Worm (Caenorhabditis elegans): Measurements from ENCODE around the gene F22E12.1.
"Not testable (repeated sequence)": the region's sequence is repeated elsewhere in the genome, so short reads cannot be mapped to it uniquely, and the experiment has no call there.

Gene F22E12.1

ce11 chrV:10460685-10461084 is 3.5 kb upstream of the F22E12.1 start:
- TF ChIP-seq ceh-18 (tag; optimal IDR thresholded peaks at IDR 0.05): no peak
- TF ChIP-seq pax-1 (tag; optimal IDR thresholded peaks at IDR 0.05): no peak
- no peak for TF ChIP-seq hlh-6 (tag; optimal IDR thresholded peaks at IDR 0.05)
- no peak for TF ChIP-seq ref-2 (tag; optimal IDR thresholded peaks at IDR 0.05)
- no peak for TF ChIP-seq pha-2 (tag; optimal IDR thresholded peaks at IDR 0.05)
- no peak for TF ChIP-seq ceh-9 (tag; optimal IDR thresholded peaks at IDR 0.05)
- no peak for TF ChIP-seq unc-3 (GFP tag; conservative IDR thresholded peaks at IDR 0.05)
- TF ChIP-seq unc-3 (tag; optimal IDR thresholded peaks at IDR 0.05): no peak
- no peak for TF ChIP-seq dmd-4 (tag; optimal IDR thresholded peaks at IDR 0.05; ENCODE audit: borderline replicate concordance)
- no peak for TF ChIP-seq mec-3 (tag; optimal IDR thresholded peaks at IDR 0.05; ENCODE audit: borderline replicate concordance)
- TF ChIP-seq ceh-24 (tag; optimal IDR thresholded peaks at IDR 0.05): no peak
- no peak for TF ChIP-seq nhr-11 (tag; optimal IDR thresholded peaks at IDR 0.05)
- no peak for TF ChIP-seq ttx-3 (tag; optimal IDR thresholded peaks at IDR 0.05)
- TF ChIP-seq pqm-1 (tag; optimal IDR thresholded peaks at IDR 0.05): no peak
- TF ChIP-seq ceh-30 (tag; optimal IDR thresholded peaks at IDR 0.05): no peak

DNA sequence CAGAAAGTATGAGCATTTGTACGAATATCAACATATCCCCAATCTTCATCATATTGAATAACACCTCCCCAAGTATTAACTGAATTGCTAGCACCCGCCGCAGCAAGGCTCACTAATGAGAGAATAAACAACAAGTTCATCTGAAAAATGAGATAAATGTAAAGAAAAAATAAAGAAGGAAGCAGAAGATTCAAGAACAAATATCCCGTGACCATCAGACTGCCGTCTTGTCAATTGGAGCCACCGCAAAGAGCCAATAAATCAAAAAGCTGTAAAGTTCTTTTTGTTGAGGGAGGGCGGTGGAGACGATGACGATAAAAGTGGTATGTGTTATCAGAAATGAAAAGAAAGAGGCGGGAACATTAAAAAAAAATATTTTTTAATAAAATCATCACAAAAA is 3.7 kb downstream of the F22E12.1 start, which contains the start of gene Y32F6A.5:
Gene Y32F6A.5, minus strand, starts transcription at position 140 of the 400 bp plus-strand sequence.
- TF ChIP-seq lim-6 (tag; optimal IDR thresholded peaks at IDR 0.05): no peak
- no peak for TF ChIP-seq rnt-1 (tag; optimal IDR thresholded peaks at IDR 0.05)
- no peak for TF ChIP-seq unc-3 (GFP tag; conservative IDR thresholded peaks at IDR 0.05)
- TF ChIP-seq unc-3 (tag; optimal IDR thresholded peaks at IDR 0.05): no peak
- TF ChIP-seq pag-3 (tag; optimal IDR thresholded peaks at IDR 0.05; ENCODE audit: borderline replicate concordance): no peak
- no peak for TF ChIP-seq K09A11.1 (tag; optimal IDR thresholded peaks at IDR 0.05; ENCODE audit: insufficient read depth)
- TF ChIP-seq fkh-10 (GFP tag; optimal IDR thresholded peaks at IDR 0.05): no peak
- no peak for TF ChIP-seq dmd-4 (tag; optimal IDR thresholded peaks at IDR 0.05; ENCODE audit: borderline replicate concordance)

DNA sequence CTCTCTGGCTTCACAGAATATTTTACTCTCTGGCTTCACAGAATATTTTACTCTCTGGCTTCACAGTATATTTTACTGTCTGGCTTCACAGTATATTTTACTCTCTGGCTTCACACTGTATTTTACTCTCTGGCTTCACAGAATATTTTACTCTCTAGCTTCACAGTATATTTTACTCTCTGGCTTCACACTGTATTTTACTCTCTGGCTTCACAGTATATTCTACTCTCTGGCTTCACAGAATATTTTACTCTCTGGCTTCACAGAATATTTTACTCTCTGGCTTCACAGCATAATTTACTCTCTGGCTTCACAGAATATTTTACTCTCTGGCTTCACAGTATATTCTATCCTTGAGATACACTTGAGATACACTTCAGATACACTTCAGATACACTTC is 6.8 kb downstream of the F22E12.1 start:
- TF ChIP-seq unc-3 (GFP tag; conservative IDR thresholded peaks at IDR 0.05) (peak; percentile 73; the same call in 1 of the 2 replicates), ceh-45 (GFP tag; IDR thresholded peaks at IDR 0.05) (peak; percentile 66; the same call in 1 of the 2 replicates)
- not testable (repeated sequence) for TF ChIP-seq unc-3 (tag; optimal IDR thresholded peaks at IDR 0.05)

- TF ChIP-seq unc-3 (GFP tag; conservative IDR thresholded peaks at IDR 0.05): peak; percentile 56; the same call in 1 of the 2 replicates
- not testable (repeated sequence) for TF ChIP-seq unc-3 (tag; optimal IDR thresholded peaks at IDR 0.05)
- TF ChIP-seq ceh-45 (GFP tag; IDR thresholded peaks at IDR 0.05): 0 out of 2 replicates have a peak, but pooled peaks have one; percentile 20
Measured at ce11 chrV:10449302-10449701, 7.8 kb downstream of the F22E12.1 start.

DNA sequence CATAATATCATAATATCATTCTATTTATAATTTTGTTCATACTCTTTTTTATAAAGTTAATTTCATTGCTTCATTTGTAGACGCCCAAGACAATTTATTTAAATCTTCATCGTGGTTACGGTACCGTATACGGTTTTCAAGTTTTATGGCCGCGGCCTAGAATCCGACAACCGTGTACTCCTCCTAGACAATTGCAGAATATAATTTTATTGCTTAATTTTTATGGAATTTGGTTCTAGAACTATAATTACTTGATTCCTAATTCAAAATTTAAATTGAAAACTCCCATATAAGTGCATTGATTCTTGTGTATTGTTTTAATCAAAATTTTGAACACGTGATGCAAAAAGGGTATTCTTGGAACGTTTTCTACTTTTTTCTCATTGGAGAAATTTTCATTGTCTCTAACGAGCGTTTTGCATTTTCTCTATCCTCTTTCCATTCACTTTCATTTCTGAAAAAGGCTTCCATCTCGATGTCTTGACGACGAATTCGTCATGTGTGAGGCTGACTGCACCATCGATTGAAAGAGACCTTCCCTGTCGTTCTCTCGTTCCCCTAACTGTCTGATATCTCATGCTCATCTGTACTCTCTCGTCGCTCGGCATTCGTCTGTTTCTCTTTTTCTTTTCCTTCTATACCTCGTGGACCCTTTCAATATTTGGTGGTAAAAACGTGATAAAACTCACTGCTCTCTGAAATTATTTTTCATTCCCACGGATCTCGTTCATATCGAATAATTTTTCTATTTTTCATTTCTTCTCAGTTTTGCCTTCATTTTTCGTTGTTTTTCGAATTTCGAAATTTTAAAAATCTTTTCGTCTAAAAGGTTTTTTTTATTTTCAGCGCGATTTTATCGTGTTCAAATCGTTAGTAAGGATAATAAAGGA is 15.8 kb downstream of the F22E12.1 start, which contains the start of gene pap-1:
Gene pap-1, plus strand, starts transcription at position 840 of the 890 bp plus-strand sequence.
- TF ChIP-seq npax-4 (tag; optimal IDR thresholded peaks at IDR 0.05): no peak
- TF ChIP-seq sox-4 (tag; optimal IDR thresholded peaks at IDR 0.05): no peak
- TF ChIP-seq ceh-6 (GFP tag; optimal IDR thresholded peaks at IDR 0.05): no peak
- no peak for TF ChIP-seq madf-2 (tag; optimal IDR thresholded peaks at IDR 0.05)
- TF ChIP-seq ttx-3 (tag; optimal IDR thresholded peaks at IDR 0.05): no peak
- no peak for TF ChIP-seq unc-55 (GFP tag; optimal IDR thresholded peaks at IDR 0.05)
- no peak for TF ChIP-seq pha-4 (tag; optimal IDR thresholded peaks at IDR 0.05)
- no peak for TF ChIP-seq syd-9 (tag; optimal IDR thresholded peaks at IDR 0.05)
- peak; percentile 17 for TF ChIP-seq nfya-1 (tag; optimal IDR thresholded peaks at IDR 0.05)
- TF ChIP-seq lim-6 (tag; optimal IDR thresholded peaks at IDR 0.05): no peak
- TF ChIP-seq ama-1 (optimal IDR thresholded peaks at IDR 0.05): no peak
- no peak for TF ChIP-seq pha-2 (tag; optimal IDR thresholded peaks at IDR 0.05)
- no peak for TF ChIP-seq C38D4.7 (GFP tag; optimal IDR thresholded peaks at IDR 0.05)
- no peak for TF ChIP-seq fkh-10 (GFP tag; optimal IDR thresholded peaks at IDR 0.05)
- TF ChIP-seq unc-86 (tag; optimal IDR thresholded peaks at IDR 0.05): no peak
- TF ChIP-seq dve-1 (tag; optimal IDR thresholded peaks at IDR 0.05): no peak
- TF ChIP-seq mec-3 (tag; optimal IDR thresholded peaks at IDR 0.05; ENCODE audit: borderline replicate concordance): no peak
- no peak for TF ChIP-seq K09A11.1 (tag; optimal IDR thresholded peaks at IDR 0.05; ENCODE audit: insufficient read depth)
- TF ChIP-seq ceh-48 (tag; optimal IDR thresholded peaks at IDR 0.05): no peak
- peak; percentile 41 for TF ChIP-seq tbx-7 (tag; optimal IDR thresholded peaks at IDR 0.05)
- no peak for TF ChIP-seq pag-3 (tag; optimal IDR thresholded peaks at IDR 0.05; ENCODE audit: borderline replicate concordance)
- no peak for TF ChIP-seq ceh-45 (GFP tag; IDR thresholded peaks at IDR 0.05)
- TF ChIP-seq unc-42 (tag; optimal IDR thresholded peaks at IDR 0.05): no peak
- TF ChIP-seq ceh-14 (tag; optimal IDR thresholded peaks at IDR 0.05): no peak
- TF ChIP-seq zip-5 (tag; optimal IDR thresholded peaks at IDR 0.05): peak; percentile 21
- peak; percentile 3 for TF ChIP-seq ets-4 (tag; optimal IDR thresholded peaks at IDR 0.05)
- TF ChIP-seq hlh-30 (tag; optimal IDR thresholded peaks at IDR 0.05; ENCODE audit: insufficient read depth): peak; percentile 88
- TF ChIP-seq ceh-31 (tag; optimal IDR thresholded peaks at IDR 0.05): peak; percentile 50
